Fruit fly (Drosophila melanogaster) whole organism, embryonic: ENCODE data around the gene CG10353.

ENCODE experiments used
- CG10209 ChIP-seq: fragments of 200-800 bp; sonication (Bioruptor generic); optimal IDR thresholded peaks from 3 replicates; lab custom pipeline; 2017; ENCODE audit warnings: missing biosample characterization, mild to moderate bottlenecking, missing genetic modification characterization, missing genetic modification reagents
- CG11085 ChIP-seq: fragments of 200-800 bp; sonication (Bioruptor generic); IDR thresholded peaks from 2 replicates; pipeline ENCODE4 v1.3.6; 2022; ENCODE audit warnings: missing biosample characterization, missing genetic modification characterization
- CG11723 ChIP-seq: fragments of 200-800 bp; sonication (Bioruptor generic); optimal IDR thresholded peaks from 2 replicates; lab custom pipeline; 2017; ENCODE audit warnings: missing biosample characterization, mild to moderate bottlenecking, missing genetic modification characterization
- CG12104 ChIP-seq: fragments of 200-800 bp; sonication (Bioruptor generic); optimal IDR thresholded peaks from 3 replicates; lab custom pipeline; 2016; ENCODE audit warnings: missing biosample characterization, missing genetic modification characterization
- CG12659 ChIP-seq: fragments of 200-800 bp; sonication (Bioruptor generic); optimal IDR thresholded peaks from 3 replicates; lab custom pipeline; 2017; ENCODE audit warnings: mild to moderate bottlenecking, missing biosample characterization, missing genetic modification reagents, missing genetic modification characterization
- CG12744 ChIP-seq: fragments of 200-800 bp; sonication (Bioruptor generic); optimal IDR thresholded peaks from 2 replicates; lab custom pipeline; 2016; ENCODE audit warnings: missing biosample characterization, missing genetic modification characterization
- CG16813 ChIP-seq: fragments of 200-800 bp; sonication (Bioruptor generic); IDR thresholded peaks from 3 replicates; pipeline ENCODE4 v1.3.6; 2022; ENCODE audit warnings: missing biosample characterization, missing genetic modification characterization; ENCODE audit not compliant: partially characterized antibody
- CG17612 ChIP-seq: fragments of 200-800 bp; sonication (Bioruptor generic); IDR thresholded peaks from 2 replicates; pipeline ENCODE4 v1.3.6; 2022; ENCODE audit warnings: missing biosample characterization, missing genetic modification characterization
- CG1832 ChIP-seq: fragments of 200-800 bp; sonication (Bioruptor generic); optimal IDR thresholded peaks from 2 replicates; lab custom pipeline; 2017; ENCODE audit warnings: missing biosample characterization, mild to moderate bottlenecking, missing genetic modification characterization, inconsistent platforms
- CG31365 ChIP-seq: fragments of 200-800 bp; sonication (Bioruptor generic); optimal IDR thresholded peaks from 2 replicates; lab custom pipeline; 2018; ENCODE audit warnings: missing biosample characterization, mild to moderate bottlenecking, missing genetic modification characterization
- CG33557 ChIP-seq: fragments of 200-800 bp; sonication (Bioruptor generic); optimal IDR thresholded peaks from 2 replicates; lab custom pipeline; 2019; ENCODE audit warnings: missing biosample characterization, mild to moderate bottlenecking, missing genetic modification characterization, moderate library complexity
- CG6689 ChIP-seq: fragments of 200-800 bp; sonication (Bioruptor generic); IDR thresholded peaks from 2 replicates; pipeline ENCODE4 v1.3.6; 2022; ENCODE audit warnings: missing biosample characterization, missing genetic modification characterization
- CG6791 ChIP-seq: fragments of 200-800 bp; sonication (Bioruptor generic); IDR thresholded peaks from 3 replicates; pipeline ENCODE4 v1.3.6; 2022; ENCODE audit warnings: missing biosample characterization, missing genetic modification characterization; ENCODE audit not compliant: partially characterized antibody
- CG8478 ChIP-seq: fragments of >200 bp; optimal IDR thresholded peaks from 2 replicates; lab custom pipeline; 2018
- CG9797 ChIP-seq: fragments of 200-800 bp; sonication (Bioruptor generic); optimal IDR thresholded peaks from 3 replicates; lab custom pipeline; 2018; ENCODE audit warnings: missing biosample characterization, mild to moderate bottlenecking, missing genetic modification characterization
- CG9817 ChIP-seq: fragments of 200-800 bp; sonication (Bioruptor generic); optimal IDR thresholded peaks from 2 replicates; lab custom pipeline; 2018; ENCODE audit warnings: missing biosample characterization, mild to moderate bottlenecking, missing genetic modification characterization, moderate library complexity
- Dad ChIP-seq: fragments of 200-800 bp; sonication (Bioruptor generic); optimal IDR thresholded peaks from 3 replicates; lab custom pipeline; 2016; ENCODE audit warnings: missing biosample characterization, missing genetic modification characterization
- Deaf1 ChIP-seq: fragments of 200-800 bp; optimal IDR thresholded peaks from 3 replicates; lab custom pipeline; 2019; ENCODE audit warnings: missing biosample characterization, mild to moderate bottlenecking, missing genetic modification characterization, moderate library complexity
- Dip3 ChIP-seq: fragments of 200-800 bp; sonication (Bioruptor generic); optimal IDR thresholded peaks from 3 replicates; lab custom pipeline; 2016; ENCODE audit warnings: missing biosample characterization, missing genetic modification characterization
- H15 ChIP-seq: fragments of 200-800 bp; sonication (Bioruptor generic); IDR thresholded peaks from 3 replicates; pipeline ENCODE4 v1.3.6; 2022; ENCODE audit warnings: missing biosample characterization, missing genetic modification characterization
- HmgD ChIP-seq: fragments of 200-800 bp; sonication (Bioruptor generic); optimal IDR thresholded peaks from 3 replicates; lab custom pipeline; 2016; ENCODE audit warnings: missing biosample characterization, missing genetic modification characterization
- Hmr ChIP-seq: fragments of 200-800 bp; sonication (Bioruptor generic); optimal IDR thresholded peaks from 3 replicates; lab custom pipeline; 2017; ENCODE audit warnings: mild to moderate bottlenecking, missing biosample characterization, missing genetic modification reagents, missing genetic modification characterization
- Mrtf ChIP-seq: fragments of 200-800 bp; sonication (Bioruptor generic); IDR thresholded peaks from 3 replicates; pipeline ENCODE4 v1.3.6; 2022; ENCODE audit warnings: missing biosample characterization, missing genetic modification characterization
- NC2β ChIP-seq: fragments of 200-800 bp; sonication (Bioruptor generic); optimal IDR thresholded peaks from 2 replicates; lab custom pipeline; 2016; ENCODE audit warnings: missing biosample characterization, missing genetic modification characterization
- Oaz ChIP-seq: fragments of 200-800 bp; sonication (Bioruptor generic); IDR thresholded peaks from 2 replicates; pipeline ENCODE4 v1.3.6; 2022; ENCODE audit warnings: missing biosample characterization, missing genetic modification characterization
- Ssrp ChIP-seq: fragments of 200-800 bp; sonication (Bioruptor generic); optimal IDR thresholded peaks from 2 replicates; lab custom pipeline; 2018; ENCODE audit warnings: missing biosample characterization, mild to moderate bottlenecking, missing genetic modification characterization, moderate library complexity
- Stat92E ChIP-seq, 3 experiments: fragments of >200 bp in 2 of 3; fragments of 200-800 bp in 1 of 3; sonication (Bioruptor generic) in 1 of 3; optimal IDR thresholded peaks; 2 replicates each; lab custom pipeline; 2017 to 2019; ENCODE audit warnings: missing biosample characterization in 3 of 3, missing genetic modification characterization in 3 of 3, mild to moderate bottlenecking in 1 of 3, moderate library complexity in 1 of 3
- YL-1 ChIP-seq: fragments of 200-800 bp; sonication (Bioruptor generic); optimal IDR thresholded peaks from 3 replicates; lab custom pipeline; 2017; ENCODE audit warnings: missing biosample characterization, mild to moderate bottlenecking, missing genetic modification characterization
- ap ChIP-seq: fragments of 200-800 bp; sonication (Bioruptor generic); IDR thresholded peaks from 2 replicates; pipeline ENCODE4 v1.3.6; 2022; ENCODE audit warnings: missing biosample characterization, missing genetic modification characterization
- caup ChIP-seq: fragments of 200-800 bp; sonication (Bioruptor generic); optimal IDR thresholded peaks from 3 replicates; lab custom pipeline; 2017; ENCODE audit warnings: missing biosample characterization, mild to moderate bottlenecking, missing genetic modification characterization, moderate library complexity; ENCODE audit not compliant: severe bottlenecking
- croc ChIP-seq: fragments of 200-800 bp; sonication (Bioruptor generic); conservative IDR thresholded peaks from 3 replicates; pipeline ENCODE4 v1.3.6; 2022; ENCODE audit warnings: missing biosample characterization, missing genetic modification characterization
- dm ChIP-seq: fragments of 200-800 bp; sonication (Bioruptor generic); optimal IDR thresholded peaks from 3 replicates; lab custom pipeline; 2016; ENCODE audit warnings: missing biosample characterization, missing genetic modification characterization
- dpn ChIP-seq, 2 experiments: fragments of 200-800 bp; sonication (Bioruptor generic); optimal IDR thresholded peaks; 3 replicates each; lab custom pipeline; 2016; ENCODE audit warnings: missing biosample characterization in 2 of 2, missing genetic modification characterization in 2 of 2
- eyg ChIP-seq: fragments of 200-800 bp; sonication (Bioruptor generic); optimal IDR thresholded peaks from 3 replicates; lab custom pipeline; 2016; ENCODE audit warnings: missing biosample characterization, missing genetic modification characterization
- ftz-f1 ChIP-seq: fragments of 200-800 bp; sonication (Bioruptor generic); optimal IDR thresholded peaks from 2 replicates; lab custom pipeline; 2016; ENCODE audit warnings: missing biosample characterization, missing genetic modification characterization
- gcm2 ChIP-seq: fragments of 200-800 bp; sonication (Bioruptor generic); optimal IDR thresholded peaks from 2 replicates; lab custom pipeline; 2016; ENCODE audit warnings: missing biosample characterization, missing genetic modification characterization
- hbn ChIP-seq: fragments of 200-800 bp; sonication (Bioruptor generic); IDR thresholded peaks from 2 replicates; pipeline ENCODE4 v1.3.6; 2022; ENCODE audit warnings: missing biosample characterization, missing genetic modification characterization; ENCODE audit not compliant: partially characterized antibody
- hkb ChIP-seq, 2 experiments: fragments of 200-800 bp in 1 of 2; fragments of >200 bp in 1 of 2; sonication (Bioruptor generic) in 1 of 2; IDR thresholded peaks in 1 of 2; optimal IDR thresholded peaks in 1 of 2; 2 replicates each; pipeline versions ENCODE4 v1.3.6 to Lab custom; 2017 to 2022; ENCODE audit warnings: missing biosample characterization in 1 of 2, missing genetic modification characterization in 1 of 2
- insv ChIP-seq, 2 experiments: fragments of 200-800 bp; sonication (Bioruptor generic); optimal IDR thresholded peaks; 3 replicates each; lab custom pipeline; 2016 to 2018; ENCODE audit warnings: missing biosample characterization in 2 of 2, missing genetic modification characterization in 2 of 2
- jigr1 ChIP-seq: fragments of 200-800 bp; sonication (Bioruptor generic); IDR thresholded peaks from 3 replicates; pipeline ENCODE4 v1.3.6; 2022; ENCODE audit warnings: missing biosample characterization, missing genetic modification characterization
- nom ChIP-seq: fragments of 200-800 bp; sonication (Bioruptor generic); optimal IDR thresholded peaks from 2 replicates; lab custom pipeline; 2017; ENCODE audit warnings: missing biosample characterization, missing genetic modification characterization, mild to moderate bottlenecking, moderate library complexity, missing genetic modification reagents
- pan ChIP-seq, 4 experiments: fragments of >200 bp in 3 of 4; fragments of 200-800 bp in 1 of 4; sonication (Bioruptor generic) in 1 of 4; optimal IDR thresholded peaks in 3 of 4; IDR thresholded peaks in 1 of 4; 2 replicates each; pipeline versions ENCODE4 v1.3.6 to Lab custom; 2017 to 2022; ENCODE audit warnings: missing biosample characterization in 2 of 4, missing genetic modification characterization in 2 of 4, mixed read lengths in 1 of 4
- pfk ChIP-seq: fragments of 200-800 bp; sonication (Bioruptor generic); optimal IDR thresholded peaks from 2 replicates; lab custom pipeline; 2018; ENCODE audit warnings: missing biosample characterization, mild to moderate bottlenecking, missing genetic modification characterization, moderate library complexity
- sim ChIP-seq: fragments of 200-800 bp; sonication (Bioruptor generic); IDR thresholded peaks from 2 replicates; pipeline ENCODE4 v1.3.6; 2022; ENCODE audit warnings: missing biosample characterization, missing genetic modification characterization
- tgo ChIP-seq: fragments of 200-800 bp; sonication (Bioruptor generic); IDR thresholded peaks from 3 replicates; pipeline ENCODE4 v1.3.6; 2022; ENCODE audit warnings: missing biosample characterization, missing genetic modification characterization
- twi ChIP-seq: fragments of 200-800 bp; optimal IDR thresholded peaks from 2 replicates; lab custom pipeline; 2019; ENCODE audit warnings: missing biosample characterization, mild to moderate bottlenecking, missing genetic modification characterization, moderate library complexity
- wdn ChIP-seq: fragments of 200-800 bp; sonication (Bioruptor generic); IDR thresholded peaks from 2 replicates; pipeline ENCODE4 v1.3.6; 2022; ENCODE audit warnings: missing biosample characterization, missing genetic modification characterization
- zfh1 ChIP-seq: fragments of 200-800 bp; sonication (Bioruptor generic); IDR thresholded peaks from 3 replicates; pipeline ENCODE4 v1.3.6; 2022; ENCODE audit warnings: missing biosample characterization, missing genetic modification characterization

CG10353 gene

dm6 chrX:11854758-11855465, 32.0 kb downstream of the CG10353 start, which contains the start of the genes CG10347 and ATP7 (continued):
- TF ChIP-seq YL-1 (GFP tag; lab: Kevin White, UChicago): peak; percentile 46
- peak; percentile 60 for TF ChIP-seq Hmr (GFP tag; lab: Kevin White, UChicago)
- TF ChIP-seq CG9797 (GFP tag; lab: Kevin White, UChicago): peak; percentile 23
- TF ChIP-seq CG11085: no peak
- peak; percentile 86 for TF ChIP-seq CG6791 (GFP tag; lab: Robert Waterston, UW)
- TF ChIP-seq Stat92E (GFP tag; optimal IDR thresholded peaks at IDR 0.05; lab: Kevin White, UChicago): peak in 1 of 3 experiments; percentile 21
- 0 out of 3 replicates have a peak, but pooled peaks have one; percentile 23 for TF ChIP-seq H15
- TF ChIP-seq insv (GFP tag; optimal IDR thresholded peaks at IDR 0.05; lab: Kevin White, UChicago): peak in 1 of 2 experiments; percentile 8
- peak; percentile 7 for TF ChIP-seq Deaf1 (tag; lab: Kevin White, UChicago)
- no peak for TF ChIP-seq CG12744 (GFP tag; lab: Kevin White, UChicago)
- no peak for TF ChIP-seq eyg (GFP tag; lab: Kevin White, UChicago)
- peak; percentile 36 for TF ChIP-seq Dip3 (GFP tag; lab: Kevin White, UChicago)
- TF ChIP-seq twi: no peak
- peak; percentile 84 for TF ChIP-seq hbn (GFP tag; lab: Robert Waterston, UW)
- TF ChIP-seq sim (GFP tag; lab: Robert Waterston, UW): no peak
- no peak for TF ChIP-seq tgo
- no peak for TF ChIP-seq jigr1 (GFP tag; lab: Robert Waterston, UW)
- peak; percentile 98 for TF ChIP-seq hkb (optimal IDR thresholded peaks at IDR 0.05; lab: Kevin White, UChicago)
- no peak for TF ChIP-seq hkb (GFP tag; IDR thresholded peaks at IDR 0.05; lab: Robert Waterston, UW)
- no peak for TF ChIP-seq ftz-f1 (GFP tag; lab: Kevin White, UChicago)
- TF ChIP-seq Dad (GFP tag; lab: Kevin White, UChicago): no peak
- no peak for TF ChIP-seq Mrtf (GFP tag; lab: Robert Waterston, UW)
- TF ChIP-seq wdn: no peak
- no peak for TF ChIP-seq CG10209
- TF ChIP-seq CG6689 (GFP tag; lab: Robert Waterston, UW): no peak
- no peak for TF ChIP-seq CG11723 (GFP tag; lab: Kevin White, UChicago)
- no peak for TF ChIP-seq pfk (GFP tag; lab: Kevin White, UChicago)
- peak; percentile 59 for TF ChIP-seq CG12659 (GFP tag; lab: Kevin White, UChicago)
- TF ChIP-seq HmgD: no peak
- no peak for TF ChIP-seq CG17612 (GFP tag; lab: Robert Waterston, UW)
- no peak for TF ChIP-seq CG33557 (GFP tag; lab: Kevin White, UChicago)
- no peak for TF ChIP-seq CG31365 (tag; lab: Kevin White, UChicago)
- no peak for TF ChIP-seq croc (GFP tag; lab: Robert Waterston, UW)
- TF ChIP-seq nom (GFP tag; lab: Kevin White, UChicago): peak; percentile 47
- TF ChIP-seq CG9817 (tag; lab: Kevin White, UChicago): no peak
- TF ChIP-seq CG16813 (GFP tag; lab: Robert Waterston, UW): peak; percentile 90
- TF ChIP-seq caup: no peak
- no peak for TF ChIP-seq zfh1 (GFP tag; lab: Robert Waterston, UW)
- TF ChIP-seq CG8478 (lab: Kevin White, UChicago): no peak
- TF ChIP-seq dm (GFP tag; lab: Kevin White, UChicago): no peak
- TF ChIP-seq NC2β: peak; percentile 51
- peak in 1 of 2 experiments; percentile 36 for TF ChIP-seq dpn (GFP tag; optimal IDR thresholded peaks at IDR 0.05; lab: Kevin White, UChicago)
- no peak for TF ChIP-seq ap (GFP tag; lab: Robert Waterston, UW)
- TF ChIP-seq CG12104 (GFP tag; lab: Kevin White, UChicago): peak; percentile 7
- TF ChIP-seq Ssrp: no peak
- TF ChIP-seq pan (optimal IDR thresholded peaks at IDR 0.05; lab: Kevin White, UChicago): no peak
- no peak for TF ChIP-seq pan (GFP tag; optimal IDR thresholded peaks at IDR 0.05 in 1 of 2, IDR thresholded peaks at IDR 0.05 in 1 of 2)
- TF ChIP-seq Oaz: no peak
- no peak for TF ChIP-seq CG1832 (GFP tag; lab: Kevin White, UChicago)
- no peak for TF ChIP-seq gcm2
